Fruit fly (Drosophila melanogaster): Measurements from ENCODE around the gene CG11586.

CG11586 gene

DNA sequence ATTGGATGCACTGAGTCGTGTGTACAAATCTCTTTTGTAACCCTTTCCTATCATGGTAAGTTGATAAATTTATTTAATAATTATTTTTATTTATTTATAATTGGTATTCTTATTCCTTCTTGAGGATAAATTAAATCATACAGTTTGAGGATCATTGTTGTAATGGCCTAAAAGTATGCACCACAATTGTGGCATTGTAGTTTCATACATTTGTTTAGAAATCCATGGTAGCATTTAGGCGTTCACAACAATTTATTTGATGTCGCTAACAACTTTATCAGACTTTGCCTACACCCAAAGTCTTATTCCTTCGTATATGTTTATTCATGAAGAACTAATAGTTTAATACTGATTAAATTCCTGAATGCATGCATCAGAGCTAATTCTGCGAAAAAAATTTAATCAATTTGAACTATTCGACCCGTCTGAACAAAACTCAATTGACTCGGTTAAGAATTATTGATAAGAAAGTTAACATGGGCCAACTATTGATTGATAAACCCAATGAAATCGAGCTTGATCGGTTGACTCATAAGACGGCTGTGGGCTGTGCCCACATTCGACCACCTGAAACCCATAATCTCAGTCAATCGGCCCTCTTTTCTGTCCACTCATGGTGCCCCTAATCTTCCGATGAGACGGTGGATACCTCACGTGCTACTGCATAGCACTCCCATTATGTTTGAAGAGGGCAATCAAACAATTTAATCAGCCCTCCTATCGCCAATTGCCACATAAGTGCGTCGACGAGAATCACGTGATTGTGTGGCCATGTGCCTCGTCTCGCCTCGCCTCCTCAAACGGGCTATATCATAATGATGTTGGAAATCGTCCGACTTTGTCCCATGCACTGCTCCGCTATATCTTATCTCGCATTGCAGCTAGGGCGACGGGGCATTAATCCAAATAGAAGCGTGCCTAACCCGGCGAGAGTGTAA, 42.7 kb downstream of the CG11586 start (continued):
- peak; percentile 22 for TF ChIP-seq CG12219 (GFP tag; optimal IDR thresholded peaks at IDR 0.05)
- TF ChIP-seq tll (GFP tag; optimal IDR thresholded peaks at IDR 0.05): no peak
- no peak for TF ChIP-seq Gsc (GFP tag; IDR thresholded peaks at IDR 0.05)
- no peak for TF ChIP-seq CG13775 (GFP tag; optimal IDR thresholded peaks at IDR 0.05)
- TF ChIP-seq nmo (GFP tag; optimal IDR thresholded peaks at IDR 0.05): no peak
- TF ChIP-seq org-1 (GFP tag; optimal IDR thresholded peaks at IDR 0.05): peak; percentile 39
- no peak for TF ChIP-seq danr (GFP tag; IDR thresholded peaks at IDR 0.05)
- no peak for TF ChIP-seq CG1832 (GFP tag; optimal IDR thresholded peaks at IDR 0.05)
- TF ChIP-seq CG5180 (GFP tag; optimal IDR thresholded peaks at IDR 0.05): peak; percentile 42
- peak; percentile 22 for TF ChIP-seq BtbVII (GFP tag; optimal IDR thresholded peaks at IDR 0.05)
- TF ChIP-seq Asciz (GFP tag; optimal IDR thresholded peaks at IDR 0.05): peak; percentile 23
- TF ChIP-seq CG4404 (GFP tag; IDR thresholded peaks at IDR 0.05): no peak
- TF ChIP-seq tio (GFP tag; optimal IDR thresholded peaks at IDR 0.05): no peak
- TF ChIP-seq dpn (GFP tag; optimal IDR thresholded peaks at IDR 0.05): no peak
- TF ChIP-seq gcm (GFP tag; optimal IDR thresholded peaks at IDR 0.05): no peak
- no peak for TF ChIP-seq CG17912 (GFP tag; optimal IDR thresholded peaks at IDR 0.05)
- TF ChIP-seq H2.0 (GFP tag; IDR thresholded peaks at IDR 0.05): no peak
- peak; percentile 34 for TF ChIP-seq CG9727 (GFP tag; optimal IDR thresholded peaks at IDR 0.05)
- TF ChIP-seq CG3407 (GFP tag; optimal IDR thresholded peaks at IDR 0.05): no peak
- no peak for TF ChIP-seq Dip3 (GFP tag; optimal IDR thresholded peaks at IDR 0.05)
- TF ChIP-seq fd64A (GFP tag; optimal IDR thresholded peaks at IDR 0.05): peak; percentile 20
- TF ChIP-seq klu (GFP tag; IDR thresholded peaks at IDR 0.05): no peak
- no peak for TF ChIP-seq CG8924 (tag; optimal IDR thresholded peaks at IDR 0.05)
- TF ChIP-seq CG6272 (GFP tag; IDR thresholded peaks at IDR 0.05): no peak
- TF ChIP-seq CG13296 (GFP tag; optimal IDR thresholded peaks at IDR 0.05): no peak
- peak; percentile 22 for TF ChIP-seq CG6813 (GFP tag; optimal IDR thresholded peaks at IDR 0.05)
- no peak for TF ChIP-seq E2f1 (GFP tag; IDR thresholded peaks at IDR 0.05)
- TF ChIP-seq CG10462 (GFP tag; optimal IDR thresholded peaks at IDR 0.05): no peak
- no peak for TF ChIP-seq CG12391 (tag; optimal IDR thresholded peaks at IDR 0.05)
- TF ChIP-seq CG10565 (GFP tag; optimal IDR thresholded peaks at IDR 0.05): no peak
- no peak for TF ChIP-seq CG2120 (GFP tag; optimal IDR thresholded peaks at IDR 0.05)
- TF ChIP-seq Dip2 (GFP tag; IDR thresholded peaks at IDR 0.05): no peak
- no peak for TF ChIP-seq croc (GFP tag; conservative IDR thresholded peaks at IDR 0.05)
- no peak for TF ChIP-seq ab (GFP tag; optimal IDR thresholded peaks at IDR 0.05)
- peak; percentile 67 for TF ChIP-seq vnd (GFP tag; IDR thresholded peaks at IDR 0.05; ENCODE audit: partially characterized antibody)
- TF ChIP-seq Deaf1 (tag; optimal IDR thresholded peaks at IDR 0.05): peak; percentile 7
- no peak for TF ChIP-seq pfk (GFP tag; optimal IDR thresholded peaks at IDR 0.05)
- TF ChIP-seq bcd (GFP tag; optimal IDR thresholded peaks at IDR 0.05): no peak
- TF ChIP-seq CG1529 (GFP tag; optimal IDR thresholded peaks at IDR 0.05): no peak
- TF ChIP-seq Bdp1 (GFP tag; optimal IDR thresholded peaks at IDR 0.05): no peak
- TF ChIP-seq CG33213 (GFP tag; optimal IDR thresholded peaks at IDR 0.05): no peak
- no peak for TF ChIP-seq CG4820 (GFP tag; optimal IDR thresholded peaks at IDR 0.05)
- no peak for TF ChIP-seq Dad (GFP tag; optimal IDR thresholded peaks at IDR 0.05)
- no peak for TF ChIP-seq CkIIα-i1 (GFP tag; IDR thresholded peaks at IDR 0.05)
- TF ChIP-seq luna (GFP tag; optimal IDR thresholded peaks at IDR 0.05): no peak

Measured in whole organism, embryonic.